Fruit fly (Drosophila melanogaster) whole organism, pupa: Measurements from ENCODE around the gene blot.

Source experiments
- CG13204 ChIP-seq: fragments of 200-800 bp; sonication (Bioruptor generic); optimal IDR thresholded peaks from 2 replicates; lab custom pipeline; 2018; ENCODE audit warnings: missing biosample characterization, mild to moderate bottlenecking, missing genetic modification characterization, moderate library complexity
- CG32121 ChIP-seq: fragments of 200-800 bp; sonication (Bioruptor generic); IDR thresholded peaks from 2 replicates; pipeline ENCODE4 v1.3.6; 2022; ENCODE audit warnings: missing biosample characterization, missing genetic modification characterization
- CG34367 ChIP-seq: fragments of 200-800 bp; sonication (Bioruptor generic); optimal IDR thresholded peaks from 2 replicates; lab custom pipeline; 2018; ENCODE audit warnings: missing biosample characterization, mild to moderate bottlenecking, missing genetic modification characterization
- CG8159 ChIP-seq: fragments of 200-800 bp; sonication (Bioruptor generic); optimal IDR thresholded peaks from 3 replicates; lab custom pipeline; 2018; ENCODE audit warnings: missing biosample characterization, mild to moderate bottlenecking, missing genetic modification characterization, moderate library complexity
- CG8301 ChIP-seq: fragments of 200-800 bp; sonication (Bioruptor generic); optimal IDR thresholded peaks from 2 replicates; lab custom pipeline; 2018; ENCODE audit warnings: missing biosample characterization, mild to moderate bottlenecking, missing genetic modification characterization
- CG9948 ChIP-seq: fragments of 200-800 bp; sonication (Bioruptor generic); optimal IDR thresholded peaks from 2 replicates; lab custom pipeline; 2018; ENCODE audit warnings: missing biosample characterization, mild to moderate bottlenecking, missing genetic modification characterization, moderate library complexity
- EcR ChIP-seq: fragments of 200-800 bp; sonication (Bioruptor generic); optimal IDR thresholded peaks from 3 replicates; lab custom pipeline; 2019; ENCODE audit warnings: missing biosample characterization, missing genetic modification characterization, mild to moderate bottlenecking, moderate library complexity, missing genetic modification reagents
- Ets98B ChIP-seq: fragments of 200-800 bp; sonication (Bioruptor generic); IDR thresholded peaks from 2 replicates; pipeline ENCODE4 v1.3.6; 2022; ENCODE audit warnings: missing biosample characterization, missing genetic modification characterization
- Pif1A ChIP-seq: fragments of 200-800 bp; sonication (Bioruptor generic); optimal IDR thresholded peaks from 3 replicates; lab custom pipeline; 2016; ENCODE audit warnings: missing biosample characterization, missing genetic modification characterization
- Snoo ChIP-seq: fragments of 200-800 bp; sonication (Bioruptor generic); optimal IDR thresholded peaks from 3 replicates; lab custom pipeline; 2017; ENCODE audit warnings: missing biosample characterization, mild to moderate bottlenecking, missing genetic modification characterization, inconsistent platforms
- rn ChIP-seq: fragments of 200-800 bp; sonication (Bioruptor generic); IDR thresholded peaks from 2 replicates; pipeline ENCODE4 v1.3.6; 2022; ENCODE audit warnings: missing biosample characterization, missing genetic modification characterization

DNA sequence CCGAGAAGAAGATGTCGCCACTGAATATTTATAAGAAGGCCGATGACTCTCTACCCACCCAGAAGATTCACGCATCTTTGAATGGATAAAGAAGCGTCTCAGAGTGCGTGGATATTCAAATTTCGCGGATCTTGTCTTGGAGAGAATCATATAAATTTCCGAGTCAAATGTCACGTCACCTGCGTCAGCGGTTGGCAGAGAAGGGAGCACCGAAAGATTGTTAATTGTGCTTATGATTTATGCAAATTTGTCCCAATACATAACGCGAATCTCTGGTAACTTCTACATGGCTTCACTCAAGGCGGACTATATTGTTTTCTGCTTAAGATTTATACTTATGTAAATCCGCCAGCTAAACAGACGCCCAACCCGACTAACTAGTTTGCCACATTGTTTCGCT is 30.2 kb downstream of the blot start:
- TF ChIP-seq CG32121, result no peak
- TF ChIP-seq Snoo, result no peak
- no peak for TF ChIP-seq Ets98B (GFP tag; lab: Robert Waterston, UW)
- no peak for TF ChIP-seq CG34367 (tag; lab: Kevin White, UChicago)
- no peak for TF ChIP-seq CG8159 (tag; lab: Kevin White, UChicago)
- TF ChIP-seq CG8301, result no peak
- no peak for TF ChIP-seq EcR
- TF ChIP-seq Pif1A, result no peak
- no peak for TF ChIP-seq CG9948 (tag; lab: Kevin White, UChicago)
- TF ChIP-seq rn (GFP tag; lab: Robert Waterston, UW), result no peak
- no peak for TF ChIP-seq CG13204 (GFP tag; lab: Kevin White, UChicago)
